Fruit fly (Drosophila melanogaster): ENCODE data around the gene hzg.

hzg gene

DNA sequence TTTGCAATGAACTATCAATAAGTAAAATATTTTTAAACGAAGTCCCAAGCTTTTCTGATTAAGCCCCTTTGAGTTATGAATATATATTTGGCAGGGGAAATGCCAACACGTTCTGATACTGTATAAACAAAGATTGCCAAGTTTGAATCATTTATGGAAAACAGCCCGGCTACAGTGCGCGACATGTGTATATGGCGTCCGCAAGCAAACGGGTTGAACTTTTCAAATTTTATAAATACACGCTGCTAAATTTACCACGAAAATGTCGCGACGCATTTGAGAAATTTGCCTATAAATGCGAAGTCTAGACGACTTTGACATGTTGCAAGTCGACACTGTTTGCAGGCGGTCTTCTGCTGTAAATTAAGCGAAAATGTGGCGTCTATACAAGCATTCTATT, 43.5 kb upstream of the hzg start (continued):
- peak; percentile 59 for TF ChIP-seq NfI (GFP tag; optimal IDR thresholded peaks at IDR 0.05)
- TF ChIP-seq CG10565 (GFP tag; optimal IDR thresholded peaks at IDR 0.05) = no peak
- no peak for TF ChIP-seq Dfd (GFP tag; optimal IDR thresholded peaks at IDR 0.05)
- no peak for TF ChIP-seq CrebB (tag; optimal IDR thresholded peaks at IDR 0.05)
- peak; percentile 18 for TF ChIP-seq fu2 (GFP tag; optimal IDR thresholded peaks at IDR 0.05)
- no peak for TF ChIP-seq CG14710 (tag; optimal IDR thresholded peaks at IDR 0.05)
- TF ChIP-seq abd-A (tag; optimal IDR thresholded peaks at IDR 0.05) = no peak
- peak; percentile 14 for TF ChIP-seq CG7556 (GFP tag; optimal IDR thresholded peaks at IDR 0.05)
- TF ChIP-seq CG4854 (GFP tag; optimal IDR thresholded peaks at IDR 0.05) = no peak
- no peak for TF ChIP-seq en (GFP tag; optimal IDR thresholded peaks at IDR 0.05)
- TF ChIP-seq CG4820 (GFP tag; optimal IDR thresholded peaks at IDR 0.05) = no peak
- peak; percentile 37 for TF ChIP-seq pho (GFP tag; optimal IDR thresholded peaks at IDR 0.05)
- 0 out of 3 replicates have a peak, but pooled peaks have one; percentile 63 for TF ChIP-seq CG11456 (GFP tag; IDR thresholded peaks at IDR 0.05)
- TF ChIP-seq Hr39 (optimal IDR thresholded peaks at IDR 0.05) = no peak
- no peak for TF ChIP-seq Neu2 (GFP tag; optimal IDR thresholded peaks at IDR 0.05; ENCODE audit: borderline replicate concordance)
- no peak for TF ChIP-seq unc-4 (GFP tag; IDR thresholded peaks at IDR 0.05; ENCODE audit: partially characterized antibody)
- no peak for TF ChIP-seq tll (GFP tag; optimal IDR thresholded peaks at IDR 0.05)
- no peak for TF ChIP-seq cg (GFP tag; optimal IDR thresholded peaks at IDR 0.05)
- no peak for TF ChIP-seq Hey (tag; optimal IDR thresholded peaks at IDR 0.05)
- peak; percentile 45 for TF ChIP-seq HLH54F (GFP tag; optimal IDR thresholded peaks at IDR 0.05)
- TF ChIP-seq CG2120 (GFP tag; optimal IDR thresholded peaks at IDR 0.05) = peak; percentile 81
- TF ChIP-seq kah (GFP tag; optimal IDR thresholded peaks at IDR 0.05) = no peak
- TF ChIP-seq Hand (GFP tag; optimal IDR thresholded peaks at IDR 0.05) = no peak
- TF ChIP-seq Blimp-1 (GFP tag; optimal IDR thresholded peaks at IDR 0.05) = no peak
- TF ChIP-seq so (GFP tag; IDR thresholded peaks at IDR 0.05) = peak; percentile 84; the same call in 2 of the 3 replicates
- peak; percentile 83 for TF ChIP-seq dysf (GFP tag; IDR thresholded peaks at IDR 0.05)
- TF ChIP-seq MBD-R2 (GFP tag; IDR thresholded peaks at IDR 0.05) = peak; percentile 46; the same call in 1 of the 2 replicates
- TF ChIP-seq tna (GFP tag; IDR thresholded peaks at IDR 0.05; ENCODE audit: partially characterized antibody) = no peak

DNA sequence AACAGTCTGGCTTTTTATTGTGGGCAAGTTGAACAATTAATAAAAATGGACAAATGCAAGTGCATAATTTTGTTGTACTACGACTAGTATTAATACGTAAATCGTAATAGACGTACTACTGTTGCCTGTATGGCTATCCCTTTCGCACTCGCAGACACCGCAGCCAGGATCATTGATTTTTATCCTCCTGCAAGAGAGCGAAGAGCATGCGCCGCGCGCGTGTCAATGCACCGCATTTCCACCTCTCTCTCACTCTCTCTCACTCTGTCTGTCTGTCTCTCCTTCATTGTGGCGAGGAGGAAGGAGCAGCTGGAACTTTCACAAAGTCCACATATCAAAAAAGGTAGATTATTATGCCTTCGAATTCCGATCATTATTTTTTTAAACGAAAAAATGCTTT, 42.6 kb upstream of the hzg start:
- peak; percentile 10 for TF ChIP-seq zen (tag; optimal IDR thresholded peaks at IDR 0.05)
- no peak for TF ChIP-seq CG11695 (GFP tag; IDR thresholded peaks at IDR 0.05)
- no peak for TF ChIP-seq Gsc (GFP tag; IDR thresholded peaks at IDR 0.05)
- TF ChIP-seq CG6689 (GFP tag; IDR thresholded peaks at IDR 0.05) = no peak
- TF ChIP-seq abd-A (tag; optimal IDR thresholded peaks at IDR 0.05) = peak; percentile 27
- no peak for TF ChIP-seq fru (optimal IDR thresholded peaks at IDR 0.05)
- peak; percentile 59 for TF ChIP-seq CG1832 (GFP tag; optimal IDR thresholded peaks at IDR 0.05)
- TF ChIP-seq tx (GFP tag; optimal IDR thresholded peaks at IDR 0.05) = no peak
- TF ChIP-seq sima (GFP tag; optimal IDR thresholded peaks at IDR 0.05) = no peak
- no peak for TF ChIP-seq CG10267 (tag; optimal IDR thresholded peaks at IDR 0.05)
- no peak for TF ChIP-seq CG4282 (GFP tag; optimal IDR thresholded peaks at IDR 0.05)
- no peak for TF ChIP-seq CG13296 (GFP tag; optimal IDR thresholded peaks at IDR 0.05)
- no peak for TF ChIP-seq dimm (GFP tag; IDR thresholded peaks at IDR 0.05)
- no peak for TF ChIP-seq CG15514 (GFP tag; optimal IDR thresholded peaks at IDR 0.05)
- peak; percentile 98 for TF ChIP-seq onecut (GFP tag; IDR thresholded peaks at IDR 0.05)
- TF ChIP-seq CG7963 (GFP tag; IDR thresholded peaks at IDR 0.05; ENCODE audit: partially characterized antibody) = no peak
- no peak for TF ChIP-seq CG1024 (GFP tag; IDR thresholded peaks at IDR 0.05)
- TF ChIP-seq zf30C (GFP tag; optimal IDR thresholded peaks at IDR 0.05) = no peak
- TF ChIP-seq CG34376 (GFP tag; optimal IDR thresholded peaks at IDR 0.05) = no peak
- TF ChIP-seq CG8478 (optimal IDR thresholded peaks at IDR 0.05) = no peak
- TF ChIP-seq CG11560 (tag; IDR thresholded peaks at IDR 0.05) = no peak
- no peak for TF ChIP-seq pum (GFP tag; optimal IDR thresholded peaks at IDR 0.05)
- TF ChIP-seq Scr (GFP tag; IDR thresholded peaks at IDR 0.05; ENCODE audit: partially characterized antibody) = no peak
- TF ChIP-seq CG3281 (GFP tag; optimal IDR thresholded peaks at IDR 0.05) = no peak
- TF ChIP-seq Mrtf (GFP tag; IDR thresholded peaks at IDR 0.05) = no peak
- TF ChIP-seq HLHmδ (GFP tag; optimal IDR thresholded peaks at IDR 0.05) = peak; percentile 67
